Fruit fly (Drosophila melanogaster) S2 (cell line): ENCODE results near the gene CG43060.

ENCODE experiments used
- CG8478 ChIP-seq: fragments of >200 bp; optimal IDR thresholded peaks from 2 replicates; lab custom pipeline; 2018
- CTCF ChIP-seq, 2 experiments: fragments of >200 bp; optimal IDR thresholded peaks; 2 replicates each; lab custom pipeline; 2018

- no peak for TF ChIP-seq CTCF (optimal IDR thresholded peaks at IDR 0.05; lab: Kevin White, UChicago)
- no peak for TF ChIP-seq CG8478
These were observed 27.7 kb upstream of the CG43060 start, which contains the start of the genes CG10435 and Pbp95 for dm6 chr3R:8013121-8014009.
